Worm (Caenorhabditis elegans) whole organism, midembryonic: ENCODE measurements around the gene cdr-6.

Source experiments
- T22C8.4 ChIP-seq: fragments of 200-800 bp; sonication (Bioruptor generic); IDR thresholded peaks from 2 replicates; pipeline ENCODE4 v1.3.6; 2022; ENCODE audit warnings: missing genetic modification characterization, missing compliant biosample characterization
- flt-1 ChIP-seq: fragments of 200-800 bp; sonication (Bioruptor generic); IDR thresholded peaks from 2 replicates; pipeline ENCODE4 v1.3.6; 2022; ENCODE audit warnings: missing genetic modification characterization, missing compliant biosample characterization
- ref-1 ChIP-seq: fragments of 200-800 bp; sonication (Bioruptor generic); conservative IDR thresholded peaks from 2 replicates; pipeline ENCODE4 v1.3.6; 2022; ENCODE audit warnings: missing genetic modification reagents, missing genetic modification characterization, missing compliant biosample characterization
- ztf-23 ChIP-seq: fragments of 200-800 bp; sonication (Bioruptor generic); IDR thresholded peaks from 2 replicates; pipeline ENCODE4 v1.3.6; 2022; ENCODE audit warnings: missing genetic modification reagents, missing genetic modification characterization, missing compliant biosample characterization
- ztf-29 ChIP-seq: fragments of 200-800 bp; sonication (Bioruptor generic); IDR thresholded peaks from 2 replicates; pipeline ENCODE4 v1.3.6; 2022; ENCODE audit warnings: missing genetic modification reagents, missing genetic modification characterization, missing compliant biosample characterization

DNA sequence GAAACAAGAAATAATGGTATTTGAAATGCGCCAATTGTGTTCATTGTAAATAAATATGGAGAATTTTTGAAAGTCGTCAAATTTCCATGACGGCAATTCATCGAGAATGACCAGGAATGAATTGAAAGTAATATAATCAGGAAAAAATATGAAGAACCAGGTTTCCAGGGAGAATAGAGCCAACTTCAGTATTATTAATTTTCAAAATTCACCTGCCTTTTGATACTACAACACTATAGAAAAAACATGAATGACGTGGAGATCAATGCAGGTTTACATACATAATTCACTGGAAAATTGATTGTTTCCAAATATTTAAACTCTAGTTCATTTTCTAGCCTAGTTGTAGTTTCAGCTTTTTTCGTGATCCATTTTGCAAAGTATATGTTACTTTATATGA, 20.2 kb upstream of the cdr-6 start, which contains the start of gene srh-25:
- TF ChIP-seq ztf-23 (no peak), ztf-29 (no peak), flt-1 (GFP tag; lab: Robert Waterston, UW) (no peak), ref-1 (GFP tag; lab: Robert Waterston, UW) (no peak), T22C8.4 (no peak)
